Worm (Caenorhabditis elegans) whole organism, L3 larva: ENCODE measurements around the gene fli-1.

ENCODE experiments used
- aly-2 ChIP-seq: fragments of 150-350 bp; optimal IDR thresholded peaks from 2 replicates; lab custom pipeline; 2014; ENCODE audit warnings: missing biosample characterization, missing genetic modification characterization
- nhr-25 ChIP-seq: sonication (generic microtip); optimal IDR thresholded peaks from 2 replicates; lab custom pipeline; 2017; ENCODE audit warnings: missing biosample characterization, missing genetic modification characterization
- unc-62 ChIP-seq: fragments of 150-350 bp; sonication (generic microtip); optimal IDR thresholded peaks from 4 replicates; lab custom pipeline; 2014; ENCODE audit warnings: missing biosample characterization, missing genetic modification reagents, missing genetic modification characterization

DNA sequence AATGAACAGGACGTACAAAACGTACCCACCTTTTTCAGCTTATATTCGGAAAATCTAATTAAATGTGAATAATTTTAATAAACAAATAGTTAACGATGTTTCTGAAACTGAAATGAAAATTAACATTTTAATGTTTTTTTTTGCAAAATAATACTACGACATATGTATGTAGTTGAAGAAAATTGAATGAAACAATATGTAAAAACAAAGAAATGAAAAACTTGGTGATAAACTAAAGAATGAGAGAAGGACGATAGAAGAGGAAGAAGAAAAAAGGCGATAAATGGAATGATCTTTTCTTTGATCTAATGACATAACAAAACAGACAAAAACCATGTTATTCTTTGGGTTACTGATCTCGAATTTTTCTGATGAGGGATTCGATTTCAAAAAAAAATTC, 26.8 kb upstream of the fli-1 start, which contains the start of gene B0303.11:
- TF ChIP-seq aly-2 (tag; lab: Kevin White, UChicago) (no peak), nhr-25 (tag; lab: Kevin White, UChicago) (no peak), unc-62 (no peak)
